Worm (Caenorhabditis elegans) whole organism, young adult: ENCODE data around the gene aakg-5.
A peak's percentile ranks its signal among the peaks of the same experiment; 100 is the strongest.

ENCODE experiments used
- B0261.1 ChIP-seq: sonication (generic microtip); optimal IDR thresholded peaks from 2 replicates; lab custom pipeline; 2016; ENCODE audit warnings: mild to moderate bottlenecking, missing genetic modification characterization, moderate library complexity, missing compliant biosample characterization
- C17E4.6 ChIP-seq: fragments of 200-800 bp; sonication (Bioruptor generic); IDR thresholded peaks from 2 replicates; pipeline ENCODE4 v1.3.6; 2022; ENCODE audit warnings: missing genetic modification reagents, missing genetic modification characterization, missing compliant biosample characterization
- F39B2.1 ChIP-seq: fragments of 200-800 bp; sonication (Bioruptor generic); IDR thresholded peaks from 2 replicates; pipeline ENCODE4 v1.3.6; 2022; ENCODE audit warnings: missing genetic modification reagents, missing genetic modification characterization, missing compliant biosample characterization
- F55B11.4 ChIP-seq: sonication (generic microtip); optimal IDR thresholded peaks from 2 replicates; lab custom pipeline; 2016; ENCODE audit warnings: missing compliant biosample characterization, missing genetic modification characterization, borderline replicate concordance; ENCODE audit not compliant: insufficient read depth
- K12H6.12 ChIP-seq: fragments of 200-800 bp; sonication (Bioruptor generic); optimal IDR thresholded peaks from 2 replicates; lab custom pipeline; 2018; ENCODE audit warnings: mild to moderate bottlenecking, missing genetic modification characterization, missing compliant biosample characterization
- Y53F4B.3 ChIP-seq: fragments of 200-800 bp; sonication (Bioruptor generic); IDR thresholded peaks from 2 replicates; pipeline ENCODE4 v1.3.6; 2022; ENCODE audit warnings: missing genetic modification reagents, missing genetic modification characterization, missing compliant biosample characterization
- Y79H2A.3 ChIP-seq: fragments of 200-800 bp; sonication (Bioruptor generic); conservative IDR thresholded peaks from 2 replicates; pipeline ENCODE4 v1.3.6; 2022; ENCODE audit warnings: missing genetic modification reagents, missing genetic modification characterization, missing compliant biosample characterization
- Y95B8A.8 ChIP-seq: fragments of 200-800 bp; sonication (Bioruptor generic); IDR thresholded peaks from 2 replicates; pipeline ENCODE4 v1.3.6; 2022; ENCODE audit warnings: missing genetic modification reagents, missing genetic modification characterization, missing compliant biosample characterization
- attf-3 ChIP-seq: fragments of 200-800 bp; sonication (Bioruptor generic); conservative IDR thresholded peaks from 2 replicates; pipeline ENCODE4 v1.3.6; 2022; ENCODE audit warnings: missing genetic modification reagents, missing genetic modification characterization, missing compliant biosample characterization
- attf-5 ChIP-seq: fragments of 200-800 bp; sonication (Bioruptor generic); optimal IDR thresholded peaks from 2 replicates; lab custom pipeline; 2018; ENCODE audit warnings: mild to moderate bottlenecking, missing genetic modification characterization, missing compliant biosample characterization
- attf-6 ChIP-seq: fragments of 200-800 bp; sonication (Bioruptor generic); IDR thresholded peaks from 2 replicates; pipeline ENCODE4 v1.3.6; 2022; ENCODE audit warnings: missing genetic modification reagents, missing genetic modification characterization, missing compliant biosample characterization
- cebp-1 ChIP-seq, 2 experiments: fragments of 200-800 bp in 1 of 2; sonication (Bioruptor generic) in 1 of 2; sonication (generic microtip) in 1 of 2; IDR thresholded peaks in 1 of 2; optimal IDR thresholded peaks in 1 of 2; 2 replicates each; pipeline versions ENCODE4 v1.3.6 to Lab custom; 2017 to 2022; ENCODE audit warnings: missing compliant biosample characterization in 2 of 2, missing genetic modification characterization in 2 of 2, mild to moderate bottlenecking in 1 of 2, missing genetic modification reagents in 1 of 2, moderate library complexity in 1 of 2
- ceh-27 ChIP-seq: fragments of 200-800 bp; sonication (Bioruptor generic); optimal IDR thresholded peaks from 2 replicates; lab custom pipeline; 2018; ENCODE audit warnings: mild to moderate bottlenecking, missing genetic modification characterization, moderate library complexity, missing compliant biosample characterization
- ceh-58 ChIP-seq: fragments of 200-800 bp; sonication (Bioruptor generic); IDR thresholded peaks from 2 replicates; pipeline ENCODE4 v1.3.6; 2022; ENCODE audit warnings: missing genetic modification characterization, missing compliant biosample characterization
- chd-7 ChIP-seq: sonication (generic microtip); optimal IDR thresholded peaks from 2 replicates; lab custom pipeline; 2016; ENCODE audit warnings: mild to moderate bottlenecking, missing genetic modification characterization, moderate library complexity, missing compliant biosample characterization
- die-1 ChIP-seq: sonication (generic microtip); optimal IDR thresholded peaks from 2 replicates; lab custom pipeline; 2016; ENCODE audit warnings: missing genotype, mild to moderate bottlenecking, missing genetic modification characterization, missing compliant biosample characterization
- dox-1 ChIP-seq: fragments of 200-800 bp; sonication (Bioruptor generic); IDR thresholded peaks from 2 replicates; pipeline ENCODE4 v1.3.6; 2022; ENCODE audit warnings: missing genetic modification reagents, missing genetic modification characterization, missing compliant biosample characterization
- dpff-1 ChIP-seq: sonication (generic microtip); optimal IDR thresholded peaks from 2 replicates; lab custom pipeline; 2017; ENCODE audit warnings: mild to moderate bottlenecking, missing genetic modification characterization, missing compliant biosample characterization
- dpl-1 ChIP-seq: fragments of 150-350 bp; optimal IDR thresholded peaks from 2 replicates; lab custom pipeline; 2014; ENCODE audit warnings: missing biosample characterization, missing genetic modification reagents, missing genetic modification characterization
- egl-18 ChIP-seq: fragments of 200-800 bp; sonication (Bioruptor generic); IDR thresholded peaks from 2 replicates; pipeline ENCODE4 v1.3.6; 2022; ENCODE audit warnings: missing genetic modification reagents, missing genetic modification characterization, missing compliant biosample characterization
- egrh-3 ChIP-seq: fragments of 200-800 bp; sonication (Bioruptor generic); IDR thresholded peaks from 2 replicates; pipeline ENCODE4 v1.3.6; 2022; ENCODE audit warnings: missing genetic modification reagents, missing genetic modification characterization, missing compliant biosample characterization
- ekl-4 ChIP-seq: fragments of 200-800 bp; sonication (Bioruptor generic); IDR thresholded peaks from 2 replicates; pipeline ENCODE4 v1.3.6; 2022; ENCODE audit warnings: missing genetic modification reagents, missing genetic modification characterization, missing compliant biosample characterization
- ets-4 ChIP-seq: fragments of 200-800 bp; sonication (Bioruptor generic); optimal IDR thresholded peaks from 2 replicates; lab custom pipeline; 2018; ENCODE audit warnings: mild to moderate bottlenecking, missing genetic modification characterization, missing compliant biosample characterization
- gei-17 ChIP-seq: fragments of 200-800 bp; sonication (Bioruptor generic); optimal IDR thresholded peaks from 2 replicates; lab custom pipeline; 2018; ENCODE audit warnings: mild to moderate bottlenecking, missing genetic modification characterization, missing compliant biosample characterization
- hlh-12 ChIP-seq: sonication (generic microtip); optimal IDR thresholded peaks from 2 replicates; lab custom pipeline; 2016; ENCODE audit warnings: missing genetic modification characterization, missing compliant biosample characterization
- hmg-1.2 ChIP-seq: fragments of 200-800 bp; sonication (Bioruptor generic); IDR thresholded peaks from 2 replicates; pipeline ENCODE4 v1.3.6; 2022; ENCODE audit warnings: missing genetic modification reagents, missing genetic modification characterization, missing compliant biosample characterization
- hrde-1 ChIP-seq: sonication (generic microtip); optimal IDR thresholded peaks from 2 replicates; lab custom pipeline; 2016; ENCODE audit warnings: missing genetic modification characterization, mild to moderate bottlenecking, missing compliant biosample characterization, moderate library complexity, missing genotype, missing genetic modification reagents, borderline replicate concordance
- let-607 ChIP-seq, 2 experiments: fragments of 200-800 bp in 1 of 2; sonication (Bioruptor generic) in 1 of 2; sonication (generic microtip) in 1 of 2; optimal IDR thresholded peaks; 2 replicates each; lab custom pipeline; 2016 to 2018; ENCODE audit warnings: mild to moderate bottlenecking in 2 of 2, missing compliant biosample characterization in 2 of 2, missing genetic modification characterization in 2 of 2, moderate library complexity in 2 of 2, missing genotype in 1 of 2
- lin-35 ChIP-seq, 3 experiments: fragments of 150-350 bp in 2 of 3; sonication (generic microtip) in 1 of 3; optimal IDR thresholded peaks; 2 replicates each; lab custom pipeline; 2014 to 2018; ENCODE audit warnings: missing biosample characterization in 3 of 3, missing genetic modification characterization in 3 of 3, missing genetic modification reagents in 3 of 3
- lin-40 ChIP-seq: sonication (generic microtip); optimal IDR thresholded peaks from 2 replicates; lab custom pipeline; 2016; ENCODE audit warnings: missing genetic modification characterization, mild to moderate bottlenecking, missing compliant biosample characterization, missing genotype, missing genetic modification reagents
- lin-54 ChIP-seq: fragments of 200-800 bp; sonication (Bioruptor generic); optimal IDR thresholded peaks from 2 replicates; lab custom pipeline; 2018; ENCODE audit warnings: mild to moderate bottlenecking, missing genetic modification characterization, missing compliant biosample characterization
- madf-10 ChIP-seq: sonication (generic microtip); optimal IDR thresholded peaks from 2 replicates; lab custom pipeline; 2016; ENCODE audit warnings: mild to moderate bottlenecking, missing genetic modification characterization, missing compliant biosample characterization
- mcd-1 ChIP-seq: fragments of 200-800 bp; sonication (Bioruptor generic); IDR thresholded peaks from 2 replicates; pipeline ENCODE4 v1.3.6; 2022; ENCODE audit warnings: missing genetic modification reagents, missing genetic modification characterization, missing compliant biosample characterization
- nfyb-1 ChIP-seq: fragments of 200-800 bp; sonication (Bioruptor generic); IDR thresholded peaks from 2 replicates; pipeline ENCODE4 v1.3.6; 2022; ENCODE audit warnings: missing genetic modification reagents, missing genetic modification characterization, missing compliant biosample characterization
- nhr-120 ChIP-seq: fragments of 200-800 bp; sonication (Bioruptor generic); IDR thresholded peaks from 2 replicates; pipeline ENCODE4 v1.3.6; 2022; ENCODE audit warnings: missing genetic modification characterization, missing compliant biosample characterization
- nhr-27 ChIP-seq: fragments of 200-800 bp; sonication (Bioruptor generic); optimal IDR thresholded peaks from 2 replicates; lab custom pipeline; 2018; ENCODE audit warnings: mild to moderate bottlenecking, missing genetic modification characterization, moderate library complexity, missing compliant biosample characterization
- nhr-80 ChIP-seq: sonication (generic microtip); optimal IDR thresholded peaks from 2 replicates; lab custom pipeline; 2016; ENCODE audit warnings: missing genetic modification characterization, missing compliant biosample characterization
- nhr-90 ChIP-seq: sonication (generic microtip); optimal IDR thresholded peaks from 2 replicates; lab custom pipeline; 2016; ENCODE audit warnings: missing genotype, mild to moderate bottlenecking, missing genetic modification characterization, missing compliant biosample characterization
- pha-4 ChIP-seq: fragments of 150-350 bp; sonication (generic microtip); optimal IDR thresholded peaks from 2 replicates; lab custom pipeline; 2014; ENCODE audit warnings: missing biosample characterization, missing genetic modification reagents, missing genetic modification characterization
- sdz-38 ChIP-seq: sonication (generic microtip); optimal IDR thresholded peaks from 2 replicates; lab custom pipeline; 2016; ENCODE audit warnings: missing genotype, missing genetic modification characterization, missing compliant biosample characterization
- snpc-4 ChIP-seq, 5 experiments: fragments of 150-350 bp in 1 of 5; sonication (generic microtip) in 4 of 5; optimal IDR thresholded peaks; 2 replicates each; lab custom pipeline; 2014 to 2018; ENCODE audit warnings: missing genetic modification characterization in 5 of 5, missing biosample characterization in 3 of 5, antibody characterized with exemption in 2 of 5, mild to moderate bottlenecking in 2 of 5, missing compliant biosample characterization in 2 of 5, missing genotype in 2 of 5, moderate library complexity in 2 of 5, missing genetic modification reagents in 1 of 5
- tbp1 ChIP-seq: fragments of 200-800 bp; sonication (Bioruptor generic); optimal IDR thresholded peaks from 2 replicates; lab custom pipeline; 2018; ENCODE audit warnings: mild to moderate bottlenecking, missing genetic modification characterization, missing compliant biosample characterization
- tlf-1 ChIP-seq: fragments of 200-800 bp; sonication (Bioruptor generic); optimal IDR thresholded peaks from 2 replicates; lab custom pipeline; 2018; ENCODE audit warnings: mild to moderate bottlenecking, missing genetic modification characterization, missing compliant biosample characterization
- ztf-25 ChIP-seq: fragments of 200-800 bp; sonication (Bioruptor generic); IDR thresholded peaks from 2 replicates; pipeline ENCODE4 v1.3.6; 2022; ENCODE audit warnings: missing genetic modification reagents, missing genetic modification characterization, missing compliant biosample characterization

aakg-5 gene

DNA sequence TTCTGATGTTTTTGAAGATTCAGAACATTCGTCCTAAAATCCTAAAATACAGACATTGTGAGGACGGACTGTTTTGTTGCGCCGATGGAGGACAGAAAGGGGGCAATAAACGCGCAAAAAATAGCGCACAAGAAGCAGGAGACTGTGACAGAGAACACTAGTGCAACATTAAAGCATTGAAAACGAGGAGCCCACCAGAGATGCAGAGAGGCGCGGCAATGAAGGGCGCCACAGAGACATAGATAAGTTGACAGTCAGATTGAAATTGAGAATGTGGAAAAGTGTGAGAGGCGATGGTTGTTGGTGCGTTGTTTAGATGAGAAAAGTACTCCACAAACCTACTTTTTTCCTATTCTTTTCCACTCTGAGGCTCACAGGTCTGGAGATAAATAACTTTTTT lies at the start of gene aakg-5:
Gene aakg-5 (minus strand): TSS at position 159 of the 400 bp plus-strand sequence.
- TF ChIP-seq nfyb-1 (GFP tag; lab: Robert Waterston, UW) (0 out of 2 replicates have a peak, but pooled peaks have one; percentile 35), gei-17 (GFP tag; lab: Kevin White, UChicago) (peak; percentile 24), Y79H2A.3 (GFP tag; lab: Robert Waterston, UW) (no peak), egrh-3 (GFP tag; lab: Robert Waterston, UW) (0 out of 2 replicates have a peak, but pooled peaks have one; percentile 16), let-607 (tag; optimal IDR thresholded peaks at IDR 0.05; lab: Kevin White, UChicago) (peak in 1 of 2 experiments; percentile 28), pha-4 (tag; lab: Kevin White, UChicago) (peak; percentile 78), cebp-1 (GFP tag; IDR thresholded peaks at IDR 0.05; lab: Robert Waterston, UW) (peak; percentile 42; the same call in 1 of the 2 replicates), cebp-1 (tag; optimal IDR thresholded peaks at IDR 0.05; lab: Kevin White, UChicago) (no peak), ekl-4 (GFP tag; lab: Robert Waterston, UW) (peak; percentile 44; the same call in 1 of the 2 replicates), snpc-4 (GFP tag; optimal IDR thresholded peaks at IDR 0.05; lab: Kevin White, UChicago) (no peak), snpc-4 (tag; optimal IDR thresholded peaks at IDR 0.05; lab: Kevin White, UChicago) (peak in 1 of 4 experiments; percentile 64), lin-35 (GFP tag; optimal IDR thresholded peaks at IDR 0.05; lab: Kevin White, UChicago) (peak in 1 of 3 experiments; percentile 32), F39B2.1 (GFP tag; lab: Robert Waterston, UW) (no peak), nhr-120 (GFP tag; lab: Robert Waterston, UW) (no peak), egl-18 (GFP tag; lab: Robert Waterston, UW) (0 out of 2 replicates have a peak, but pooled peaks have one; percentile 6), die-1 (tag; lab: Kevin White, UChicago) (no peak), C17E4.6 (GFP tag; lab: Robert Waterston, UW) (no peak), hrde-1 (tag; lab: Kevin White, UChicago) (no peak), dox-1 (GFP tag; lab: Robert Waterston, UW) (peak; percentile 70), dpl-1 (GFP tag; lab: Kevin White, UChicago) (no peak), nhr-80 (tag; lab: Kevin White, UChicago) (peak; percentile 84), F55B11.4 (tag; lab: Kevin White, UChicago) (no peak), lin-54 (peak; percentile 16), madf-10 (peak; percentile 22), tbp1 (GFP tag; lab: Kevin White, UChicago) (peak; percentile 35), attf-5 (peak; percentile 42), hmg-1.2 (peak; percentile 91), attf-3 (GFP tag; lab: Robert Waterston, UW) (peak; percentile 28; the same call in 1 of the 2 replicates), K12H6.12 (tag; lab: Kevin White, UChicago) (peak; percentile 62), lin-40 (peak; percentile 77), ceh-27 (peak; percentile 29)

ce11 chrII:10021749-10022148 lies 46.8 kb upstream of the aakg-5 start:
- TF ChIP-seq nhr-120 (GFP tag; lab: Robert Waterston, UW) (no peak), B0261.1 (tag; lab: Kevin White, UChicago) (no peak), nhr-90 (tag; lab: Kevin White, UChicago) (no peak), ets-4 (GFP tag; lab: Kevin White, UChicago) (no peak), dpff-1 (no peak), mcd-1 (GFP tag; lab: Robert Waterston, UW) (no peak), ztf-25 (no peak), nhr-27 (no peak), hlh-12 (tag; lab: Kevin White, UChicago) (no peak), ceh-58 (GFP tag; lab: Robert Waterston, UW) (no peak), Y53F4B.3 (GFP tag; lab: Robert Waterston, UW) (no peak), gei-17 (GFP tag; lab: Kevin White, UChicago) (no peak), nhr-80 (tag; lab: Kevin White, UChicago) (no peak), attf-5 (no peak), Y79H2A.3 (GFP tag; lab: Robert Waterston, UW) (no peak), tlf-1 (GFP tag; lab: Kevin White, UChicago) (no peak), sdz-38 (tag; lab: Kevin White, UChicago) (no peak), attf-6 (no peak), Y95B8A.8 (GFP tag; lab: Robert Waterston, UW) (no peak), chd-7 (tag; lab: Kevin White, UChicago) (no peak)
